Fruit fly (Drosophila melanogaster) whole organism, embryonic: ENCODE data around the gene IleRS-m.
A peak's percentile ranks its signal among the peaks of the same experiment; 100 is the strongest.

Experiments
- Ada2b ChIP-seq: fragments of 200-800 bp; sonication (Bioruptor generic); IDR thresholded peaks from 2 replicates; pipeline ENCODE4 v1.3.6; 2022; ENCODE audit warnings: missing biosample characterization, missing genetic modification characterization
- Bgb ChIP-seq: fragments of 200-800 bp; sonication (Bioruptor generic); IDR thresholded peaks from 2 replicates; pipeline ENCODE4 v1.3.6; 2022; ENCODE audit warnings: missing biosample characterization, missing genetic modification characterization; ENCODE audit not compliant: partially characterized antibody
- C15 ChIP-seq: fragments of 200-800 bp; sonication (Bioruptor generic); IDR thresholded peaks from 3 replicates; pipeline ENCODE4 v1.3.6; 2022; ENCODE audit warnings: missing biosample characterization, missing genetic modification characterization
- CG11695 ChIP-seq: fragments of 200-800 bp; sonication (Bioruptor generic); IDR thresholded peaks from 3 replicates; pipeline ENCODE4 v1.3.6; 2022; ENCODE audit warnings: missing biosample characterization, missing genetic modification characterization
- CG12071 ChIP-seq: fragments of 200-800 bp; sonication (Bioruptor generic); optimal IDR thresholded peaks from 3 replicates; lab custom pipeline; 2018; ENCODE audit warnings: missing biosample characterization, mild to moderate bottlenecking, missing genetic modification characterization
- CG14965 ChIP-seq: fragments of 200-800 bp; sonication (Bioruptor generic); optimal IDR thresholded peaks from 2 replicates; lab custom pipeline; 2016; ENCODE audit warnings: missing biosample characterization, missing genetic modification characterization, borderline replicate concordance
- CG15601 ChIP-seq: fragments of 200-800 bp; sonication (Bioruptor generic); optimal IDR thresholded peaks from 3 replicates; lab custom pipeline; 2019; ENCODE audit warnings: missing biosample characterization, mild to moderate bottlenecking, missing genetic modification characterization, moderate library complexity
- CG16779 ChIP-seq: fragments of 200-800 bp; sonication (Bioruptor generic); IDR thresholded peaks from 2 replicates; pipeline ENCODE4 v1.3.6; 2022; ENCODE audit warnings: missing biosample characterization, missing genetic modification characterization
- CG16813 ChIP-seq: fragments of 200-800 bp; sonication (Bioruptor generic); IDR thresholded peaks from 3 replicates; pipeline ENCODE4 v1.3.6; 2022; ENCODE audit warnings: missing biosample characterization, missing genetic modification characterization; ENCODE audit not compliant: partially characterized antibody
- CG1792 ChIP-seq: fragments of 200-800 bp; sonication (Bioruptor generic); optimal IDR thresholded peaks from 2 replicates; lab custom pipeline; 2016; ENCODE audit warnings: missing biosample characterization, missing genetic modification characterization
- CG18476 ChIP-seq: fragments of 200-800 bp; sonication (Bioruptor generic); optimal IDR thresholded peaks from 2 replicates; lab custom pipeline; 2016; ENCODE audit warnings: missing biosample characterization, mild to moderate bottlenecking, missing genetic modification characterization
- CG30431 ChIP-seq: fragments of 200-800 bp; sonication (Bioruptor generic); optimal IDR thresholded peaks from 2 replicates; lab custom pipeline; 2017; ENCODE audit warnings: missing biosample characterization, missing genetic modification characterization
- CG3065 ChIP-seq: fragments of 200-800 bp; sonication (Bioruptor generic); optimal IDR thresholded peaks from 2 replicates; lab custom pipeline; 2016; ENCODE audit warnings: missing biosample characterization, missing genetic modification characterization
- CG33557 ChIP-seq: fragments of 200-800 bp; sonication (Bioruptor generic); optimal IDR thresholded peaks from 2 replicates; lab custom pipeline; 2019; ENCODE audit warnings: missing biosample characterization, mild to moderate bottlenecking, missing genetic modification characterization, moderate library complexity
- CG34422 ChIP-seq: fragments of 200-800 bp; sonication (Bioruptor generic); IDR thresholded peaks from 3 replicates; pipeline ENCODE4 v1.3.6; 2022; ENCODE audit warnings: missing biosample characterization, missing genetic modification characterization
- CG3726 ChIP-seq: fragments of 200-800 bp; sonication (Bioruptor generic); IDR thresholded peaks from 3 replicates; pipeline ENCODE4, ENCODE4 v1.3.6; 2022; ENCODE audit warnings: missing biosample characterization, missing genetic modification characterization
- CG3847 ChIP-seq: fragments of 200-800 bp; sonication (Bioruptor generic); IDR thresholded peaks from 2 replicates; pipeline ENCODE4 v1.3.6; 2022; ENCODE audit warnings: missing biosample characterization, missing genetic modification characterization
- CG4617 ChIP-seq: fragments of 200-800 bp; sonication (Bioruptor generic); optimal IDR thresholded peaks from 3 replicates; lab custom pipeline; 2016; ENCODE audit warnings: missing biosample characterization, missing genetic modification characterization, borderline replicate concordance
- CG6175 ChIP-seq: fragments of 200-800 bp; sonication (Bioruptor generic); IDR thresholded peaks from 3 replicates; pipeline ENCODE4 v1.3.6; 2022; ENCODE audit warnings: missing biosample characterization, missing genetic modification characterization
- CG6272 ChIP-seq: fragments of 200-800 bp; sonication (Bioruptor generic); IDR thresholded peaks from 2 replicates; pipeline ENCODE4 v1.3.6; 2022; ENCODE audit warnings: missing biosample characterization, missing genetic modification characterization
- CG7839 ChIP-seq: fragments of 200-800 bp; sonication (Bioruptor generic); optimal IDR thresholded peaks from 3 replicates; lab custom pipeline; 2018; ENCODE audit warnings: missing biosample characterization, mild to moderate bottlenecking, missing genetic modification characterization, moderate library complexity
- CG9727 ChIP-seq: fragments of 200-800 bp; sonication (Bioruptor generic); optimal IDR thresholded peaks from 3 replicates; lab custom pipeline; 2017; ENCODE audit warnings: missing biosample characterization, mild to moderate bottlenecking, missing genetic modification characterization
- Camta ChIP-seq: fragments of 200-800 bp; sonication (Bioruptor generic); optimal IDR thresholded peaks from 2 replicates; lab custom pipeline; 2016; ENCODE audit warnings: missing biosample characterization, missing genetic modification characterization
- Dbx ChIP-seq: fragments of 200-800 bp; sonication (Bioruptor generic); IDR thresholded peaks from 3 replicates; pipeline ENCODE4 v1.3.6; 2022; ENCODE audit warnings: missing biosample characterization, missing genetic modification characterization
- E2f2 ChIP-seq: fragments of 200-800 bp; sonication (Bioruptor generic); IDR thresholded peaks from 2 replicates; pipeline ENCODE4 v1.3.6; 2022; ENCODE audit warnings: missing biosample characterization, missing genetic modification characterization
- Gsc ChIP-seq: fragments of 200-800 bp; sonication (Bioruptor generic); IDR thresholded peaks from 2 replicates; pipeline ENCODE4 v1.3.6; 2022; ENCODE audit warnings: missing biosample characterization, missing genetic modification characterization
- HHEX ChIP-seq: fragments of 200-800 bp; sonication (Bioruptor generic); optimal IDR thresholded peaks from 3 replicates; lab custom pipeline; 2017; ENCODE audit warnings: missing biosample characterization, mild to moderate bottlenecking, missing genetic modification characterization, missing genetic modification reagents
- HLH4C ChIP-seq: fragments of 200-800 bp; sonication (Bioruptor generic); IDR thresholded peaks from 3 replicates; pipeline ENCODE4 v1.3.6; 2022; ENCODE audit warnings: missing biosample characterization, missing genetic modification characterization; ENCODE audit not compliant: partially characterized antibody
- Hr51 ChIP-seq, 2 experiments: fragments of 200-800 bp; sonication (Bioruptor generic); optimal IDR thresholded peaks; 2 replicates in 1 of 2; 3 replicates in 1 of 2; lab custom pipeline; 2016 to 2018; ENCODE audit warnings: missing biosample characterization in 2 of 2, missing genetic modification characterization in 2 of 2, mild to moderate bottlenecking in 1 of 2, moderate library complexity in 1 of 2
- Med ChIP-seq: fragments of 200-800 bp; sonication (Bioruptor generic); peaks from one replicate; lab custom pipeline; 2016; ENCODE audit warnings: missing biosample characterization, missing genetic modification characterization, mild to moderate bottlenecking, inconsistent platforms, moderate library complexity
- Nf-YA ChIP-seq: fragments of 200-800 bp; sonication (Bioruptor generic); IDR thresholded peaks from 2 replicates; pipeline ENCODE4 v1.3.6; 2022; ENCODE audit warnings: missing biosample characterization, missing genetic modification characterization
- PHDP ChIP-seq: fragments of 200-800 bp; sonication (Bioruptor generic); optimal IDR thresholded peaks from 3 replicates; lab custom pipeline; 2018; ENCODE audit warnings: missing biosample characterization, mild to moderate bottlenecking, missing genetic modification characterization, moderate library complexity
- Ptx1 ChIP-seq: fragments of 200-800 bp; sonication (Bioruptor generic); IDR thresholded peaks from 2 replicates; pipeline ENCODE4 v1.3.6; 2022; ENCODE audit warnings: missing biosample characterization, missing genetic modification characterization
- TFAM ChIP-seq: fragments of 200-800 bp; sonication (Bioruptor generic); optimal IDR thresholded peaks from 2 replicates; lab custom pipeline; 2017; ENCODE audit warnings: missing biosample characterization, missing genetic modification characterization, inconsistent platforms
- Xrp1 ChIP-seq: fragments of 200-800 bp; sonication (Bioruptor generic); IDR thresholded peaks from 2 replicates; pipeline ENCODE4 v1.3.6; 2022; ENCODE audit warnings: missing biosample characterization, missing genetic modification characterization
- ara ChIP-seq: fragments of 200-800 bp; sonication (Bioruptor generic); IDR thresholded peaks from 2 replicates; pipeline ENCODE4 v1.3.6; 2022; ENCODE audit warnings: missing biosample characterization, missing genetic modification characterization
- crc ChIP-seq: fragments of 200-800 bp; sonication (Bioruptor generic); optimal IDR thresholded peaks from 2 replicates; lab custom pipeline; 2016; ENCODE audit warnings: missing biosample characterization, missing genetic modification characterization
- danr ChIP-seq: fragments of 200-800 bp; sonication (Bioruptor generic); IDR thresholded peaks from 2 replicates; pipeline ENCODE4 v1.3.6; 2022; ENCODE audit warnings: missing biosample characterization, missing genetic modification characterization
- dysf ChIP-seq: fragments of 200-800 bp; sonication (Bioruptor generic); IDR thresholded peaks from 3 replicates; pipeline ENCODE4 v1.3.6; 2022; ENCODE audit warnings: missing biosample characterization, missing genetic modification characterization
- fd102C ChIP-seq: fragments of 200-800 bp; sonication (Bioruptor generic); optimal IDR thresholded peaks from 2 replicates; lab custom pipeline; 2018; ENCODE audit warnings: missing biosample characterization, mild to moderate bottlenecking, missing genetic modification characterization, moderate library complexity
- ken ChIP-seq: fragments of 200-800 bp; sonication (Bioruptor generic); IDR thresholded peaks from 3 replicates; pipeline ENCODE4 v1.3.6; 2022; ENCODE audit warnings: missing biosample characterization, missing genetic modification characterization
- lilli ChIP-seq: fragments of 200-800 bp; sonication (Bioruptor generic); optimal IDR thresholded peaks from 3 replicates; lab custom pipeline; 2016; ENCODE audit warnings: missing biosample characterization, missing genetic modification characterization
- lola ChIP-seq, 3 experiments: fragments of >200 bp in 2 of 3; fragments of 200-800 bp in 1 of 3; sonication (Bioruptor generic) in 1 of 3; optimal IDR thresholded peaks; 2 replicates each; lab custom pipeline; 2017 to 2019; ENCODE audit warnings: missing biosample characterization in 3 of 3, missing genetic modification characterization in 3 of 3, mild to moderate bottlenecking in 1 of 3, moderate library complexity in 1 of 3
- prd ChIP-seq, 3 experiments: fragments of >200 bp in 2 of 3; fragments of 200-800 bp in 1 of 3; sonication (Bioruptor generic) in 1 of 3; optimal IDR thresholded peaks in 2 of 3; IDR thresholded peaks in 1 of 3; 2 replicates in 2 of 3; 3 replicates in 1 of 3; pipeline versions ENCODE4 v1.3.6 to Lab custom; 2017 to 2022; ENCODE audit warnings: missing biosample characterization in 1 of 3, missing genetic modification characterization in 1 of 3
- psq ChIP-seq: fragments of 200-800 bp; sonication (Bioruptor generic); optimal IDR thresholded peaks from 2 replicates; lab custom pipeline; 2017; ENCODE audit warnings: missing biosample characterization, missing genetic modification characterization
- pum ChIP-seq: fragments of 200-800 bp; sonication (Bioruptor generic); optimal IDR thresholded peaks from 2 replicates; lab custom pipeline; 2016; ENCODE audit warnings: missing biosample characterization, missing genetic modification characterization
- ro ChIP-seq: fragments of 200-800 bp; sonication (Bioruptor generic); IDR thresholded peaks from 2 replicates; pipeline ENCODE4 v1.3.6; 2022; ENCODE audit warnings: missing biosample characterization, missing genetic modification characterization
- slbo ChIP-seq: fragments of 200-800 bp; sonication (Bioruptor generic); IDR thresholded peaks from 2 replicates; pipeline ENCODE4 v1.3.6; 2022; ENCODE audit warnings: missing biosample characterization, missing genetic modification characterization
- sna ChIP-seq: fragments of 200-800 bp; sonication (Bioruptor generic); IDR thresholded peaks from 2 replicates; pipeline ENCODE4 v1.3.6; 2022; ENCODE audit warnings: missing biosample characterization, missing genetic modification characterization; ENCODE audit not compliant: partially characterized antibody
- so ChIP-seq: fragments of 200-800 bp; sonication (Bioruptor generic); IDR thresholded peaks from 3 replicates; pipeline ENCODE4 v1.3.6; 2022; ENCODE audit warnings: missing biosample characterization, missing genetic modification characterization

The IleRS-m gene

DNA sequence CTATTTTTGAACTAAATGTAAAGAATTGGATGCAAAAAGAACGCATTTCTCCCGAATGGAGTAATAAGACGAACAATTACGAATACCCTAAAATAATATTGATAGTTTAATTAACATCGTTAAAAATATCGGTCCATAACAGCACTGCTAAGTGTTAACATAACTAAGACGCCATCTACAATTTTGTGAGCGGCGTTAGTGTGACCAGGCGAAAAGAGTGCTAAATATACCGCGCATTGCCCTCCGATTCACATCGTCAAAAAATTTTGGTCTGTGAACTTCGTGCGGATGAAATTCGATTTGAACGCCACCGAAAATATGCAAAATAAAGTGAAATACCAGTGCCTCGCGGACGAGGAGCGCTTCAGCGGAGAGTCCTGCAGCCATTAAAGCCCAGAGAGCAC lies 48.4 kb upstream of the IleRS-m start, which contains the start of gene Mbs (continued):
- TF ChIP-seq CG16779 (GFP tag; lab: Robert Waterston, UW) = no peak
- TF ChIP-seq psq (GFP tag; lab: Kevin White, UChicago) = no peak
- no peak for TF ChIP-seq CG3726 (GFP tag; lab: Robert Waterston, UW)
- no peak for TF ChIP-seq dysf (GFP tag; lab: Robert Waterston, UW)
- peak; percentile 42; the same call in 1 of the 2 replicates for TF ChIP-seq slbo (GFP tag; lab: Robert Waterston, UW)
- peak; percentile 22 for TF ChIP-seq lilli (GFP tag; lab: Kevin White, UChicago)
- TF ChIP-seq CG33557 (GFP tag; lab: Kevin White, UChicago) = no peak
- TF ChIP-seq CG15601 (tag; lab: Kevin White, UChicago) = no peak
- TF ChIP-seq fd102C = no peak
- no peak for TF ChIP-seq CG4617 (GFP tag; lab: Kevin White, UChicago)
- no peak for TF ChIP-seq Gsc
- TF ChIP-seq Camta (GFP tag; lab: Kevin White, UChicago) = no peak
- TF ChIP-seq so (GFP tag; lab: Robert Waterston, UW) = peak; percentile 58; the same call in 1 of the 3 replicates
- TF ChIP-seq CG6175 (GFP tag; lab: Robert Waterston, UW) = no peak
- TF ChIP-seq CG16813 (GFP tag; lab: Robert Waterston, UW) = peak; percentile 57; the same call in 2 of the 3 replicates
- TF ChIP-seq lola (GFP tag; optimal IDR thresholded peaks at IDR 0.05; lab: Kevin White, UChicago) = no peak
- TF ChIP-seq Xrp1 (GFP tag; lab: Robert Waterston, UW) = no peak
- no peak for TF ChIP-seq danr (GFP tag; lab: Robert Waterston, UW)
- no peak for TF ChIP-seq Nf-YA (GFP tag; lab: Robert Waterston, UW)
- TF ChIP-seq Bgb (GFP tag; lab: Robert Waterston, UW) = peak; percentile 66
- no peak for TF ChIP-seq CG11695 (GFP tag; lab: Robert Waterston, UW)
- TF ChIP-seq CG1792 = no peak
- TF ChIP-seq Hr51 (GFP tag; optimal IDR thresholded peaks at IDR 0.05; lab: Kevin White, UChicago) = no peak
- no peak for TF ChIP-seq pum
- TF ChIP-seq HLH4C (GFP tag; lab: Robert Waterston, UW) = peak; percentile 39; the same call in 2 of the 3 replicates
- TF ChIP-seq CG34422 (GFP tag; lab: Robert Waterston, UW) = peak; percentile 50; the same call in 1 of the 3 replicates
- TF ChIP-seq TFAM = no peak
- TF ChIP-seq Dbx = peak; percentile 19; the same call in 1 of the 3 replicates
- no peak for TF ChIP-seq CG18476 (GFP tag; lab: Kevin White, UChicago)
- peak; percentile 20; the same call in 1 of the 2 replicates for TF ChIP-seq Ptx1 (GFP tag; lab: Robert Waterston, UW)
- TF ChIP-seq sna (GFP tag; lab: Robert Waterston, UW) = no peak; the same call in 1 of the 2 replicates
- no peak for TF ChIP-seq CG9727 (GFP tag; lab: Kevin White, UChicago)
- TF ChIP-seq CG30431 = no peak
- no peak for TF ChIP-seq ara
- peak; percentile 7 for TF ChIP-seq PHDP (tag; lab: Kevin White, UChicago)
- peak; percentile 12 for TF ChIP-seq HHEX (GFP tag; lab: Kevin White, UChicago)
- no peak for TF ChIP-seq prd (optimal IDR thresholded peaks at IDR 0.05; lab: Kevin White, UChicago)
- TF ChIP-seq prd (GFP tag; IDR thresholded peaks at IDR 0.05; lab: Robert Waterston, UW) = 0 out of 3 replicates have a peak, but pooled peaks have one; percentile 10
- no peak for TF ChIP-seq C15 (GFP tag; lab: Robert Waterston, UW)
- TF ChIP-seq ro (GFP tag; lab: Robert Waterston, UW) = no peak
- peak; percentile 55 for TF ChIP-seq E2f2
- peak; percentile 85 for TF ChIP-seq Med (GFP tag; lab: Kevin White, UChicago)
- no peak for TF ChIP-seq CG6272
- no peak for TF ChIP-seq crc (GFP tag; lab: Kevin White, UChicago)
- no peak for TF ChIP-seq ken (GFP tag; lab: Robert Waterston, UW)
- TF ChIP-seq Ada2b = no peak
- TF ChIP-seq CG7839 (tag; lab: Kevin White, UChicago) = peak; percentile 10
- no peak for TF ChIP-seq CG3065 (GFP tag; lab: Kevin White, UChicago)
- no peak for TF ChIP-seq CG14965
- TF ChIP-seq CG12071 = peak; percentile 6
- TF ChIP-seq CG3847 (GFP tag; lab: Robert Waterston, UW) = peak; percentile 11; the same call in 1 of the 2 replicates
